Worm (Caenorhabditis elegans) whole organism, L2 larva: ENCODE results near the gene C25H3.11.
A peak's percentile ranks its signal among the peaks of the same experiment; 100 is the strongest.

ENCODE experiments used
- C34F6.9 ChIP-seq: fragments of 150-350 bp; optimal IDR thresholded peaks from 2 replicates; lab custom pipeline; 2014; ENCODE audit warnings: missing biosample characterization, missing genetic modification characterization
- F13H6.1 ChIP-seq: sonication (generic microtip); optimal IDR thresholded peaks from 2 replicates; lab custom pipeline; 2016; ENCODE audit warnings: missing genetic modification characterization, missing compliant biosample characterization
- R02D3.7 ChIP-seq: fragments of 150-350 bp; optimal IDR thresholded peaks from 2 replicates; lab custom pipeline; 2014; ENCODE audit warnings: missing biosample characterization, missing genetic modification characterization
- Y55F3AM.14 ChIP-seq: fragments of 200-800 bp; sonication (Bioruptor generic); optimal IDR thresholded peaks from 2 replicates; lab custom pipeline; 2018; ENCODE audit warnings: mild to moderate bottlenecking, missing genetic modification characterization, missing compliant biosample characterization
- ZK546.5 ChIP-seq: sonication (generic microtip); optimal IDR thresholded peaks from 2 replicates; lab custom pipeline; 2017; ENCODE audit warnings: missing biosample characterization, missing genetic modification characterization
- alr-1 ChIP-seq: fragments of 150-350 bp; optimal IDR thresholded peaks from 2 replicates; lab custom pipeline; 2014; ENCODE audit warnings: missing biosample characterization, missing genetic modification characterization
- aly-2 ChIP-seq: fragments of 150-350 bp; optimal IDR thresholded peaks from 2 replicates; lab custom pipeline; 2014; ENCODE audit warnings: missing biosample characterization, missing genetic modification characterization
- ama-1 ChIP-seq: fragments of 150-350 bp; optimal IDR thresholded peaks from 2 replicates; lab custom pipeline; 2018; ENCODE audit warnings: inconsistent platforms
- blmp-1 ChIP-seq: sonication (generic microtip); optimal IDR thresholded peaks from 2 replicates; lab custom pipeline; 2017; ENCODE audit warnings: missing genetic modification characterization, mild to moderate bottlenecking, missing compliant biosample characterization, antibody characterized with exemption, moderate library complexity; ENCODE audit not compliant: insufficient read depth
- ceh-16 ChIP-seq: fragments of 150-350 bp; optimal IDR thresholded peaks from 2 replicates; lab custom pipeline; 2014; ENCODE audit warnings: missing biosample characterization, missing genetic modification characterization
- ceh-82 ChIP-seq: fragments of 150-350 bp; optimal IDR thresholded peaks from 2 replicates; lab custom pipeline; 2014; ENCODE audit warnings: missing biosample characterization, missing genetic modification characterization
- crh-2 ChIP-seq: sonication (generic microtip); optimal IDR thresholded peaks from 2 replicates; lab custom pipeline; 2017; ENCODE audit warnings: missing biosample characterization, missing genetic modification characterization
- dmd-4 ChIP-seq: sonication (generic microtip); optimal IDR thresholded peaks from 2 replicates; lab custom pipeline; 2017; ENCODE audit warnings: missing biosample characterization, missing genetic modification characterization
- egl-27 ChIP-seq: sonication (generic microtip); optimal IDR thresholded peaks from 3 replicates; lab custom pipeline; 2017; ENCODE audit warnings: missing biosample characterization, missing genetic modification reagents, missing genetic modification characterization
- elt-1 ChIP-seq: fragments of 150-350 bp; optimal IDR thresholded peaks from 2 replicates; lab custom pipeline; 2014; ENCODE audit warnings: missing biosample characterization, missing genetic modification characterization
- elt-3 ChIP-seq: sonication (generic microtip); optimal IDR thresholded peaks from 2 replicates; lab custom pipeline; 2017; ENCODE audit warnings: missing biosample characterization, missing genetic modification characterization
- fos-1 ChIP-seq: fragments of 150-350 bp; optimal IDR thresholded peaks from 2 replicates; lab custom pipeline; 2014; ENCODE audit warnings: missing biosample characterization, missing genetic modification characterization
- gmeb-1 ChIP-seq: fragments of 150-350 bp; optimal IDR thresholded peaks from 2 replicates; lab custom pipeline; 2014; ENCODE audit warnings: missing biosample characterization, missing genetic modification characterization
- lin-11 ChIP-seq: fragments of 150-350 bp; sonication (generic microtip); optimal IDR thresholded peaks from 2 replicates; lab custom pipeline; 2014; ENCODE audit warnings: missing biosample characterization, missing genetic modification characterization, inconsistent platforms, mixed read lengths
- lin-13 ChIP-seq: fragments of 150-350 bp; optimal IDR thresholded peaks from 2 replicates; lab custom pipeline; 2014; ENCODE audit warnings: missing biosample characterization, missing genetic modification reagents, missing genetic modification characterization
- lin-39 ChIP-seq: fragments of 150-350 bp; optimal IDR thresholded peaks from 2 replicates; lab custom pipeline; 2014; ENCODE audit warnings: missing biosample characterization, missing genetic modification reagents, missing genetic modification characterization
- lsy-2 ChIP-seq, 2 experiments: fragments of 150-350 bp in 1 of 2; sonication (generic microtip) in 1 of 2; optimal IDR thresholded peaks; 2 replicates each; lab custom pipeline; 2014 to 2017; ENCODE audit warnings: missing biosample characterization in 2 of 2, missing genetic modification characterization in 2 of 2
- mab-5 ChIP-seq: fragments of 150-350 bp; optimal IDR thresholded peaks from 2 replicates; lab custom pipeline; 2014; ENCODE audit warnings: missing biosample characterization, missing genetic modification characterization
- mbf-1 ChIP-seq: sonication (generic microtip); optimal IDR thresholded peaks from 2 replicates; lab custom pipeline; 2017; ENCODE audit warnings: missing biosample characterization, missing genetic modification characterization
- mdl-1 ChIP-seq, 2 experiments: fragments of 150-350 bp in 1 of 2; sonication (generic microtip) in 1 of 2; optimal IDR thresholded peaks; 2 replicates each; lab custom pipeline; 2017; ENCODE audit warnings: missing biosample characterization in 2 of 2, missing genetic modification characterization in 2 of 2
- nhr-10 ChIP-seq: sonication (generic microtip); optimal IDR thresholded peaks from 2 replicates; lab custom pipeline; 2017; ENCODE audit warnings: missing biosample characterization, missing genetic modification characterization
- nhr-11 ChIP-seq: fragments of 150-350 bp; optimal IDR thresholded peaks from 2 replicates; lab custom pipeline; 2014; ENCODE audit warnings: missing biosample characterization, missing genetic modification characterization
- nhr-12 ChIP-seq: fragments of 150-350 bp; optimal IDR thresholded peaks from 2 replicates; lab custom pipeline; 2014; ENCODE audit warnings: missing biosample characterization, missing genetic modification characterization
- nhr-129 ChIP-seq: fragments of 150-350 bp; optimal IDR thresholded peaks from 2 replicates; lab custom pipeline; 2014; ENCODE audit warnings: missing biosample characterization, missing genetic modification characterization
- nhr-21 ChIP-seq: fragments of 150-350 bp; optimal IDR thresholded peaks from 2 replicates; lab custom pipeline; 2014; ENCODE audit warnings: missing biosample characterization, missing genetic modification characterization
- nhr-23 ChIP-seq: fragments of 150-350 bp; optimal IDR thresholded peaks from 2 replicates; lab custom pipeline; 2014; ENCODE audit warnings: missing biosample characterization, missing genetic modification reagents, missing genetic modification characterization
- nhr-237 ChIP-seq: fragments of 150-350 bp; optimal IDR thresholded peaks from 2 replicates; lab custom pipeline; 2014; ENCODE audit warnings: missing biosample characterization, missing genetic modification characterization
- nhr-25 ChIP-seq: fragments of 150-350 bp; sonication (generic microtip); optimal IDR thresholded peaks from 3 replicates; lab custom pipeline; 2014; ENCODE audit warnings: missing biosample characterization, missing genetic modification characterization
- nhr-6 ChIP-seq: fragments of 150-350 bp; optimal IDR thresholded peaks from 2 replicates; lab custom pipeline; 2014; ENCODE audit warnings: missing biosample characterization, missing genetic modification characterization
- nhr-77 ChIP-seq: fragments of 150-350 bp; optimal IDR thresholded peaks from 2 replicates; lab custom pipeline; 2014; ENCODE audit warnings: missing biosample characterization, missing genetic modification characterization
- peb-1 ChIP-seq: fragments of 150-350 bp; optimal IDR thresholded peaks from 2 replicates; lab custom pipeline; 2014; ENCODE audit warnings: missing biosample characterization, missing genetic modification characterization
- sem-4 ChIP-seq: fragments of 150-350 bp; optimal IDR thresholded peaks from 2 replicates; lab custom pipeline; 2014; ENCODE audit warnings: missing biosample characterization, missing genetic modification reagents, missing genetic modification characterization
- skn-1 ChIP-seq: sonication (generic microtip); optimal IDR thresholded peaks from 2 replicates; lab custom pipeline; 2017; ENCODE audit warnings: missing biosample characterization, missing genetic modification characterization
- sma-3 ChIP-seq: sonication (generic microtip); optimal IDR thresholded peaks from 2 replicates; lab custom pipeline; 2016; ENCODE audit warnings: missing genetic modification reagents, missing genetic modification characterization, missing compliant biosample characterization
- sma-9 ChIP-seq, 2 experiments: fragments of 150-350 bp in 1 of 2; sonication (generic microtip) in 1 of 2; optimal IDR thresholded peaks; 2 replicates each; lab custom pipeline; 2014 to 2016; ENCODE audit warnings: missing genetic modification characterization in 2 of 2, mild to moderate bottlenecking in 1 of 2, missing biosample characterization in 1 of 2, missing compliant biosample characterization in 1 of 2, missing genetic modification reagents in 1 of 2, moderate library complexity in 1 of 2
- snpc-4 ChIP-seq: fragments of 150-350 bp; optimal IDR thresholded peaks from 2 replicates; lab custom pipeline; 2014; ENCODE audit warnings: missing biosample characterization, missing genetic modification characterization
- unc-39 ChIP-seq: fragments of 150-350 bp; optimal IDR thresholded peaks from 2 replicates; lab custom pipeline; 2014; ENCODE audit warnings: missing biosample characterization, missing genetic modification characterization
- unc-55 ChIP-seq: fragments of 150-350 bp; sonication (generic microtip); optimal IDR thresholded peaks from 3 replicates; lab custom pipeline; 2014; ENCODE audit warnings: missing biosample characterization, missing genetic modification reagents, missing genetic modification characterization
- unc-62 ChIP-seq: fragments of 150-350 bp; optimal IDR thresholded peaks from 2 replicates; lab custom pipeline; 2014; ENCODE audit warnings: missing biosample characterization, missing genetic modification reagents, missing genetic modification characterization
- zag-1 ChIP-seq: fragments of 150-350 bp; optimal IDR thresholded peaks from 2 replicates; lab custom pipeline; 2014; ENCODE audit warnings: missing biosample characterization, missing genetic modification characterization
- ztf-1 ChIP-seq: fragments of 200-800 bp; sonication (Bioruptor generic); conservative IDR thresholded peaks from 2 replicates; pipeline ENCODE4 v1.3.6; 2022; ENCODE audit warnings: missing genetic modification characterization, missing compliant biosample characterization
- ztf-11 ChIP-seq: sonication (generic microtip); optimal IDR thresholded peaks from 2 replicates; lab custom pipeline; 2017; ENCODE audit warnings: missing biosample characterization, missing genetic modification characterization
- ztf-4 ChIP-seq: fragments of 150-350 bp; optimal IDR thresholded peaks from 2 replicates; lab custom pipeline; 2014; ENCODE audit warnings: missing biosample characterization, missing genetic modification characterization

Gene C25H3.11

ce11 chrII:5660736-5661734, 27.8 kb downstream of the C25H3.11 start, which contains the start of the genes ift-43 and mdt-26:
TSS of gene ift-43 (minus strand) at chrII:5660786.
TSS of gene mdt-26 (plus strand) at chrII:5661181.
- TF ChIP-seq ztf-11 (tag; lab: Kevin White, UChicago) (no peak), lin-11 (tag; lab: Kevin White, UChicago) (peak; percentile 89), unc-55 (GFP tag; lab: Kevin White, UChicago) (peak; percentile 78), mdl-1 (tag; optimal IDR thresholded peaks at IDR 0.05; lab: Kevin White, UChicago) (peak; percentile 57 to 73), elt-3 (tag; lab: Kevin White, UChicago) (no peak), unc-39 (tag; lab: Kevin White, UChicago) (peak; percentile 8), nhr-11 (tag; lab: Kevin White, UChicago) (no peak), dmd-4 (tag; lab: Kevin White, UChicago) (no peak), elt-1 (tag; lab: Kevin White, UChicago) (no peak), blmp-1 (tag; lab: Kevin White, UChicago) (peak; percentile 20), gmeb-1 (tag; lab: Kevin White, UChicago) (peak; percentile 57), fos-1 (peak; percentile 53), ceh-82 (peak; percentile 9), mab-5 (tag; lab: Kevin White, UChicago) (peak; percentile 34), C34F6.9 (tag; lab: Kevin White, UChicago) (peak; percentile 50), sma-9 (GFP tag; optimal IDR thresholded peaks at IDR 0.05; lab: Kevin White, UChicago) (peak; percentile 75), sma-9 (tag; optimal IDR thresholded peaks at IDR 0.05; lab: Kevin White, UChicago) (no peak), peb-1 (tag; lab: Kevin White, UChicago) (no peak), nhr-25 (peak; percentile 51), lin-39 (tag; lab: Kevin White, UChicago) (no peak), ztf-4 (peak; percentile 73), nhr-6 (tag; lab: Kevin White, UChicago) (peak; percentile 68), nhr-23 (tag; lab: Kevin White, UChicago) (no peak), egl-27 (tag; lab: Kevin White, UChicago) (peak; percentile 81), unc-62 (GFP tag; lab: Kevin White, UChicago) (no peak), crh-2 (tag; lab: Kevin White, UChicago) (peak; percentile 80), ZK546.5 (tag; lab: Kevin White, UChicago) (peak; percentile 3), ama-1 (lab: Kevin White, UChicago) (peak; percentile 100), mbf-1 (tag; lab: Kevin White, UChicago) (no peak), ceh-16 (tag; lab: Kevin White, UChicago) (peak; percentile 81), nhr-12 (tag; lab: Kevin White, UChicago) (no peak), ztf-1 (GFP tag; lab: Robert Waterston, UW) (no peak), lsy-2 (tag; optimal IDR thresholded peaks at IDR 0.05; lab: Kevin White, UChicago) (peak; percentile 78 to 88), snpc-4 (tag; lab: Kevin White, UChicago) (no peak), nhr-237 (peak; percentile 54), Y55F3AM.14 (GFP tag; lab: Kevin White, UChicago) (peak; percentile 6), skn-1 (tag; lab: Kevin White, UChicago) (no peak), alr-1 (tag; lab: Kevin White, UChicago) (no peak), lin-13 (peak; percentile 81), sma-3 (GFP tag; lab: Kevin White, UChicago) (peak; percentile 81), nhr-129 (peak; percentile 62), nhr-77 (tag; lab: Kevin White, UChicago) (no peak), R02D3.7 (no peak), aly-2 (tag; lab: Kevin White, UChicago) (no peak), nhr-21 (tag; lab: Kevin White, UChicago) (peak; percentile 78), F13H6.1 (tag; lab: Kevin White, UChicago) (peak; percentile 85), nhr-10 (tag; lab: Kevin White, UChicago) (peak; percentile 72), sem-4 (peak; percentile 67), zag-1 (tag; lab: Kevin White, UChicago) (peak; percentile 61)
